Worm (Caenorhabditis elegans) whole organism, L4 larva: ENCODE measurements around the gene srxa-15.

Experiments used
- F37D6.2 ChIP-seq: sonication (generic microtip); optimal IDR thresholded peaks from 2 replicates; lab custom pipeline; 2016; ENCODE audit warnings: mild to moderate bottlenecking, missing genetic modification characterization, missing compliant biosample characterization
- F44E2.7 ChIP-seq: fragments of 200-800 bp; sonication (Bioruptor generic); IDR thresholded peaks from 2 replicates; pipeline ENCODE4 v2.1.2; 2022; ENCODE audit warnings: missing genetic modification characterization, missing compliant biosample characterization
- F49E8.2 ChIP-seq: sonication (generic microtip); optimal IDR thresholded peaks from 2 replicates; lab custom pipeline; 2016; ENCODE audit warnings: missing compliant biosample characterization, mild to moderate bottlenecking, missing genetic modification characterization, borderline replicate concordance
- Y5F2A.4 ChIP-seq: fragments of 200-800 bp; sonication (Bioruptor generic); optimal IDR thresholded peaks from 2 replicates; lab custom pipeline; 2018; ENCODE audit warnings: mild to moderate bottlenecking, missing genetic modification characterization, missing compliant biosample characterization
- ZK546.5 ChIP-seq, 2 experiments: sonication (generic microtip); optimal IDR thresholded peaks; 2 replicates each; lab custom pipeline; 2017; ENCODE audit warnings: missing biosample characterization in 2 of 2, missing genetic modification characterization in 2 of 2
- aly-2 ChIP-seq: sonication (generic microtip); optimal IDR thresholded peaks from 2 replicates; lab custom pipeline; 2018; ENCODE audit warnings: missing biosample characterization, missing genetic modification characterization
- ceh-28 ChIP-seq: fragments of 150-350 bp; optimal IDR thresholded peaks from 2 replicates; lab custom pipeline; 2014; ENCODE audit warnings: missing biosample characterization, missing genetic modification reagents, missing genetic modification characterization
- ceh-44 ChIP-seq: fragments of 200-800 bp; sonication (Bioruptor generic); IDR thresholded peaks from 2 replicates; pipeline ENCODE4 v1.3.6; 2022; ENCODE audit warnings: missing genetic modification reagents, missing genetic modification characterization, missing compliant biosample characterization
- ceh-62 ChIP-seq: sonication (generic microtip); optimal IDR thresholded peaks from 2 replicates; lab custom pipeline; 2017; ENCODE audit warnings: missing biosample characterization, missing genetic modification characterization
- cey-2 ChIP-seq: sonication (generic microtip); optimal IDR thresholded peaks from 3 replicates; lab custom pipeline; 2017; ENCODE audit warnings: missing genetic modification characterization, mild to moderate bottlenecking, missing compliant biosample characterization, antibody characterized with exemption, borderline replicate concordance; ENCODE audit not compliant: insufficient read depth
- ctbp-1 ChIP-seq: fragments of 200-800 bp; sonication (Bioruptor generic); IDR thresholded peaks from 2 replicates; pipeline ENCODE4 v1.3.6; 2022; ENCODE audit warnings: missing genetic modification reagents, missing genetic modification characterization, missing compliant biosample characterization
- daf-12 ChIP-seq: fragments of 150-350 bp; optimal IDR thresholded peaks from 2 replicates; lab custom pipeline; 2014; ENCODE audit warnings: missing biosample characterization, missing genetic modification reagents, missing genetic modification characterization
- daf-19 ChIP-seq: fragments of 200-800 bp; sonication (Bioruptor generic); conservative IDR thresholded peaks from 2 replicates; pipeline ENCODE4 v1.3.6; 2022; ENCODE audit warnings: missing genetic modification characterization, missing compliant biosample characterization
- daf-8 ChIP-seq: fragments of 200-800 bp; sonication (Bioruptor generic); IDR thresholded peaks from 2 replicates; pipeline ENCODE4 v1.3.6; 2022; ENCODE audit warnings: missing genetic modification characterization, missing compliant biosample characterization
- duxl-1 ChIP-seq: sonication (generic microtip); optimal IDR thresholded peaks from 2 replicates; lab custom pipeline; 2016; ENCODE audit warnings: mild to moderate bottlenecking, missing genetic modification characterization, moderate library complexity, missing compliant biosample characterization; ENCODE audit not compliant: poor library complexity
- egl-27 ChIP-seq: sonication (generic microtip); optimal IDR thresholded peaks from 3 replicates; lab custom pipeline; 2017; ENCODE audit warnings: missing biosample characterization, missing genetic modification reagents, missing genetic modification characterization
- egl-43 ChIP-seq: fragments of 200-800 bp; sonication (Bioruptor generic); IDR thresholded peaks from 2 replicates; pipeline ENCODE4 v1.3.6; 2022; ENCODE audit warnings: missing genetic modification reagents, missing genetic modification characterization, missing compliant biosample characterization
- fkh-10 ChIP-seq: fragments of 150-350 bp; optimal IDR thresholded peaks from 2 replicates; lab custom pipeline; 2014; ENCODE audit warnings: missing biosample characterization, missing genetic modification reagents, missing genetic modification characterization
- fos-1 ChIP-seq: fragments of 150-350 bp; optimal IDR thresholded peaks from 2 replicates; lab custom pipeline; 2014; ENCODE audit warnings: missing biosample characterization, missing genetic modification characterization
- jun-1 ChIP-seq: fragments of 150-350 bp; optimal IDR thresholded peaks from 2 replicates; lab custom pipeline; 2014; ENCODE audit warnings: missing biosample characterization, missing genetic modification reagents, missing genetic modification characterization
- lin-15B ChIP-seq: fragments of 150-350 bp; sonication (generic microtip); optimal IDR thresholded peaks from 3 replicates; lab custom pipeline; 2014; ENCODE audit warnings: missing biosample characterization, missing genetic modification characterization
- lin-39 ChIP-seq: fragments of 150-350 bp; optimal IDR thresholded peaks from 2 replicates; lab custom pipeline; 2014; ENCODE audit warnings: missing biosample characterization, missing genetic modification reagents, missing genetic modification characterization
- lir-3 ChIP-seq: sonication (generic microtip); optimal IDR thresholded peaks from 2 replicates; lab custom pipeline; 2016; ENCODE audit warnings: mild to moderate bottlenecking, missing genetic modification characterization, missing compliant biosample characterization
- mdl-1 ChIP-seq, 2 experiments: fragments of 150-350 bp in 1 of 2; sonication (generic microtip) in 1 of 2; optimal IDR thresholded peaks; 2 replicates each; lab custom pipeline; 2014 to 2017; ENCODE audit warnings: missing biosample characterization in 2 of 2, missing genetic modification characterization in 2 of 2
- mxl-2 ChIP-seq: fragments of 200-800 bp; sonication (Bioruptor generic); conservative IDR thresholded peaks from 2 replicates; pipeline ENCODE4 v1.3.6; 2022; ENCODE audit warnings: missing genetic modification reagents, missing genetic modification characterization, missing compliant biosample characterization
- nhr-10 ChIP-seq: fragments of 150-350 bp; optimal IDR thresholded peaks from 2 replicates; lab custom pipeline; 2014; ENCODE audit warnings: missing biosample characterization, missing genetic modification characterization
- nhr-25 ChIP-seq: sonication (generic microtip); optimal IDR thresholded peaks from 2 replicates; lab custom pipeline; 2017; ENCODE audit warnings: missing genetic modification characterization, mild to moderate bottlenecking, missing compliant biosample characterization, antibody characterized with exemption, moderate library complexity, borderline replicate concordance; ENCODE audit not compliant: insufficient read depth
- nhr-42 ChIP-seq: fragments of 200-800 bp; sonication (Bioruptor generic); IDR thresholded peaks from 2 replicates; pipeline ENCODE4 v1.3.6; 2022; ENCODE audit warnings: missing genetic modification characterization, missing compliant biosample characterization
- nhr-76 ChIP-seq: fragments of 150-350 bp; optimal IDR thresholded peaks from 2 replicates; lab custom pipeline; 2014; ENCODE audit warnings: missing biosample characterization, missing genetic modification characterization
- nhr-77 ChIP-seq: fragments of 150-350 bp; optimal IDR thresholded peaks from 2 replicates; lab custom pipeline; 2014; ENCODE audit warnings: missing biosample characterization, missing genetic modification characterization
- pqm-1 ChIP-seq: sonication (generic microtip); optimal IDR thresholded peaks from 2 replicates; lab custom pipeline; 2017; ENCODE audit warnings: missing biosample characterization, missing genetic modification characterization
- saeg-2 ChIP-seq: fragments of 200-800 bp; sonication (Bioruptor generic); IDR thresholded peaks from 2 replicates; pipeline ENCODE4 v1.3.6; 2022; ENCODE audit warnings: missing genetic modification reagents, missing genetic modification characterization, missing compliant biosample characterization
- set-16 ChIP-seq: fragments of 200-800 bp; sonication (Bioruptor generic); IDR thresholded peaks from 2 replicates; pipeline ENCODE4 v1.3.6; 2022; ENCODE audit warnings: missing genetic modification reagents, missing genetic modification characterization, missing compliant biosample characterization
- skn-1 ChIP-seq: fragments of 150-350 bp; optimal IDR thresholded peaks from 2 replicates; lab custom pipeline; 2014; ENCODE audit warnings: missing biosample characterization, missing genetic modification characterization
- snpc-1.2 ChIP-seq: fragments of 200-800 bp; sonication (Bioruptor generic); IDR thresholded peaks from 2 replicates; pipeline ENCODE4 v1.3.6; 2022; ENCODE audit warnings: missing genetic modification reagents, missing genetic modification characterization, missing compliant biosample characterization
- spr-3 ChIP-seq: fragments of 200-800 bp; sonication (Bioruptor generic); optimal IDR thresholded peaks from 2 replicates; lab custom pipeline; 2018; ENCODE audit warnings: mild to moderate bottlenecking, missing genetic modification characterization, missing compliant biosample characterization
- tag-97 ChIP-seq: fragments of 200-800 bp; sonication (Bioruptor generic); IDR thresholded peaks from 2 replicates; pipeline ENCODE4 v1.3.6; 2022; ENCODE audit warnings: missing genetic modification characterization, missing compliant biosample characterization
- tra-1 ChIP-seq: fragments of 200-800 bp; sonication (Bioruptor generic); IDR thresholded peaks from 2 replicates; pipeline ENCODE4 v1.3.6; 2022; ENCODE audit warnings: missing genetic modification reagents, missing genetic modification characterization, missing compliant biosample characterization
- unc-130 ChIP-seq: sonication (generic microtip); optimal IDR thresholded peaks from 2 replicates; lab custom pipeline; 2016; ENCODE audit warnings: missing genetic modification reagents, missing genetic modification characterization, missing compliant biosample characterization
- unc-62 ChIP-seq, 3 experiments: fragments of 150-350 bp in 1 of 3; sonication (generic microtip); optimal IDR thresholded peaks in 2 of 3; peaks in 1 of 3; 1 replicate in 1 of 3; 2 replicates in 2 of 3; lab custom pipeline; 2014 to 2017; ENCODE audit warnings: missing biosample characterization in 3 of 3, missing genetic modification characterization in 3 of 3, missing genetic modification reagents in 3 of 3, missing genotype in 1 of 3
- vab-7 ChIP-seq: fragments of 200-800 bp; sonication (Bioruptor generic); IDR thresholded peaks from 2 replicates; pipeline ENCODE4 v1.3.6; 2022; ENCODE audit warnings: missing genetic modification reagents, missing genetic modification characterization, missing compliant biosample characterization
- zag-1 ChIP-seq: fragments of 150-350 bp; optimal IDR thresholded peaks from 2 replicates; lab custom pipeline; 2014; ENCODE audit warnings: missing biosample characterization, missing genetic modification characterization
- zip-11 ChIP-seq: fragments of 200-800 bp; sonication (Bioruptor generic); IDR thresholded peaks from 2 replicates; pipeline ENCODE4 v1.3.6; 2022; ENCODE audit warnings: missing genetic modification characterization, missing compliant biosample characterization

Gene srxa-15

DNA sequence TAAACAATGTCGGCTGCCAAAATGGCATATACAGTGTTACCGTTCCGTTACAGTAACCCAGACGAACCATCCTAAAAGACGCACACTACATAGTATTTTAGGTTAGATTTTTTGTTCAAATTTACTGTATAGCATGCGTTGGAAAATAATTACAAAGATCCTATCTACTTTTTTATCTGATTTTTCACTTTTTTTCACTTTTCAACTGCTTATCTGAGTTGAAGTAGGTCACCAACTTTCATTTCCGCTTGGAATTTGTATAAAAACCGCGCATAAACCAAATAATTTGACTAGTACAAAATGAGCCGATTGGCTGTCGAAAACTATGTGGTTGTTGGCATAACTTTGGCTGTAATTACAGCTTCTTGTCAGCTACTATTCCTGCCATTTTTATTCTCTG is 42.2 kb upstream of the srxa-15 start, which contains the start of gene col-163:
Gene col-163 (plus strand): TSS at position 301 of the 400 bp plus-strand sequence.
- no peak for TF ChIP-seq mdl-1 (tag; optimal IDR thresholded peaks at IDR 0.05; lab: Kevin White, UChicago)
- no peak for TF ChIP-seq unc-130
- no peak for TF ChIP-seq zip-11 (GFP tag; lab: Robert Waterston, UW)
- no peak for TF ChIP-seq ceh-28 (tag; lab: Kevin White, UChicago)
- TF ChIP-seq snpc-1.2 (GFP tag; lab: Robert Waterston, UW), result no peak
- TF ChIP-seq lir-3 (tag; lab: Kevin White, UChicago), result no peak
- TF ChIP-seq ZK546.5 (tag; optimal IDR thresholded peaks at IDR 0.05; lab: Kevin White, UChicago), result no peak
- TF ChIP-seq nhr-25 (tag; lab: Kevin White, UChicago), result no peak
- TF ChIP-seq daf-12 (tag; lab: Kevin White, UChicago), result no peak
- TF ChIP-seq aly-2, result no peak
- TF ChIP-seq F37D6.2 (tag; lab: Kevin White, UChicago), result no peak
- no peak for TF ChIP-seq egl-43 (GFP tag; lab: Robert Waterston, UW)
- no peak for TF ChIP-seq nhr-10 (tag; lab: Kevin White, UChicago)
- TF ChIP-seq pqm-1 (tag; lab: Kevin White, UChicago), result no peak
- no peak for TF ChIP-seq egl-27 (tag; lab: Kevin White, UChicago)
- TF ChIP-seq spr-3 (GFP tag; lab: Kevin White, UChicago), result no peak
- TF ChIP-seq daf-8 (GFP tag; lab: Robert Waterston, UW), result no peak
- no peak for TF ChIP-seq jun-1 (tag; lab: Kevin White, UChicago)
- no peak for TF ChIP-seq ceh-62 (tag; lab: Kevin White, UChicago)

DNA sequence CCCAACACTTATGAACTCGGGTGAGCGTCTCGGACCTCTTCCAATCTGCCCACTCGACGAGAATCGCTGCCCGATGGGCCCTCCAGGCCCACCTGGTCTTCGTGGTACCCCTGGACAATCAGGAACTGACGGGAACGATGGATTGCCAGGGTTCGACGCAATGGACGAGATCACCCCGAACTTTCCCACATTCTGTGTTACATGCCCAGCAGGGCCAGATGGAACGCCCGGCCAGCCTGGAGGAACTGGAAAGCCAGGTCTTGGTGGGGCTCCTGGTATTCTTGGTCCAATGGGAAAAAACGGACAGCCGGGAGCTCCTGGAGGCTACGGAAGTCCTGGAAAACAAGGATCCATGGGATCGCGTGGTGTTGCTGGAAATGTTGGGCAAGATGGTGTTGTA is 41.3 kb upstream of the srxa-15 start:
- TF ChIP-seq lin-15B (tag; lab: Kevin White, UChicago) (no peak), skn-1 (tag; lab: Kevin White, UChicago) (no peak), fkh-10 (no peak), nhr-77 (tag; lab: Kevin White, UChicago) (no peak), ctbp-1 (GFP tag; lab: Robert Waterston, UW) (no peak), aly-2 (no peak), set-16 (GFP tag; lab: Robert Waterston, UW) (peak; percentile 76; the same call in 1 of the 2 replicates), Y5F2A.4 (GFP tag; lab: Kevin White, UChicago) (no peak), F44E2.7 (0 out of 2 replicates have a peak, but pooled peaks have one; percentile 31), daf-12 (tag; lab: Kevin White, UChicago) (no peak)

DNA sequence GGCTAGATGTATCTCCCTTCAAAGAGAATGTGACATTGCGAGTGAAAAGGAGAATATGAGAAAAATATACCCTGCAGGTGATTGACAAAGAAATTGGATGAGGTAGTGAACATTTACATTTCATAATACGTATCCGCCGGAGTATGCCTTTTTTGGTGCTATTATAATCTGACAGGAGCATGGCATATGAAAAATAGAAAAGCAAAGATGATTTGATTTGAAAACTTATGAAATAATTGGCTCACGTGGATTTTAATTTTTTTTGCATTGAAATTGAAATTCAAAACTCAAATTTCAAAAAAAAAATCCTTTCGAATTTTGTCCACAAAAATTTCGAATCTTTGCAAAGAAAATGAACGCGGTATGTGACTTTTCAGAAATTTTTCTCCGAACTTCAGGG is 39.0 kb upstream of the srxa-15 start, which contains the start of gene ttr-11:
Gene ttr-11 (plus strand): TSS at position 301 of the 400 bp plus-strand sequence.
- TF ChIP-seq unc-62 (GFP tag; optimal IDR thresholded peaks at IDR 0.05 in 1 of 2; lab: Kevin White, UChicago), result peak in 1 of 2 experiments; percentile 14
- TF ChIP-seq unc-62 (tag; optimal IDR thresholded peaks at IDR 0.05; lab: Kevin White, UChicago), result no peak
- TF ChIP-seq mxl-2 (GFP tag; lab: Robert Waterston, UW), result no peak

DNA sequence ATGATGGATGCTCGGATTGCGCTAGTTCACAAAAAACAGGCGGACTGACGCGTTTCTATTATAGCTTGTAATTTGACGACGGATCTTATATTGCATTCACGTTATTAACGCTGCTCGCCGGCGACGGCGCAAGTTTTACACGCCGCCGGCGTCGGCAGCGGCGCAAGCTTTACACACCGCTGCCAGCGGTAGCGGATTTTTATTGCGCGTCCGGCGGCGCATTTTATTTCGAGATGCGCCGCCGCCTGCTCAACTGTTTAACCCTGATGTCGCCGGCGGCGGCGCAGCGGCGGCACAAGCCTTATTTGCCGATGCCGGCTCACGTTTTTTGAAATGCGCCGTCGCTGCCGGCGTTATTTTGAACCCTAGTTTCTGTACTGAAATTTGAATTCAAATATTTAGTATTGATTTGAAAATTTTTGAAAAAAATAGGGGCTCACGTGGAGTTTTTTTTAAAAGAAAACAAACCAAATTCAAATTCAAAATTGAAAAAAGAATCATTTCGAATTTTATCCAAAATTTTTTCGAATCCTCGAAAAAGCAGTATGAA is 37.3 kb upstream of the srxa-15 start, which contains the start of gene ttr-57:
Gene ttr-57 (plus strand): TSS at position 500 of the 550 bp plus-strand sequence.
- 0 out of 2 replicates have a peak, but pooled peaks have one; percentile 36 for TF ChIP-seq egl-43 (GFP tag; lab: Robert Waterston, UW)
- TF ChIP-seq vab-7 (GFP tag; lab: Robert Waterston, UW), result no peak
- no peak for TF ChIP-seq fkh-10
- TF ChIP-seq set-16 (GFP tag; lab: Robert Waterston, UW), result peak; percentile 86
- no peak for TF ChIP-seq lin-39 (tag; lab: Kevin White, UChicago)
- no peak for TF ChIP-seq tag-97 (GFP tag; lab: Robert Waterston, UW)
- TF ChIP-seq ceh-44 (GFP tag; lab: Robert Waterston, UW), result no peak
- no peak for TF ChIP-seq tra-1
- TF ChIP-seq daf-19 (GFP tag; lab: Robert Waterston, UW), result no peak
- TF ChIP-seq lir-3 (tag; lab: Kevin White, UChicago), result no peak
- no peak for TF ChIP-seq pqm-1 (tag; lab: Kevin White, UChicago)
- no peak for TF ChIP-seq saeg-2 (GFP tag; lab: Robert Waterston, UW)
- TF ChIP-seq zag-1 (tag; lab: Kevin White, UChicago), result no peak
- TF ChIP-seq nhr-76 (tag; lab: Kevin White, UChicago), result no peak
- TF ChIP-seq daf-8 (GFP tag; lab: Robert Waterston, UW), result no peak
- TF ChIP-seq fos-1 (tag; lab: Kevin White, UChicago), result no peak
- no peak for TF ChIP-seq cey-2 (tag; lab: Kevin White, UChicago)
- no peak for TF ChIP-seq F49E8.2 (tag; lab: Kevin White, UChicago)
- TF ChIP-seq nhr-42 (GFP tag; lab: Robert Waterston, UW), result 0 out of 2 replicates have a peak, but pooled peaks have one; percentile 35
- TF ChIP-seq duxl-1 (tag; lab: Kevin White, UChicago), result no peak
- 0 out of 2 replicates have a peak, but pooled peaks have one; percentile 69 for TF ChIP-seq F44E2.7
- TF ChIP-seq zip-11 (GFP tag; lab: Robert Waterston, UW), result no peak
